Worm (Caenorhabditis elegans): ENCODE results near the gene apc-2.
A peak's percentile ranks its signal among the peaks of the same experiment; 100 is the strongest.

apc-2 gene

DNA sequence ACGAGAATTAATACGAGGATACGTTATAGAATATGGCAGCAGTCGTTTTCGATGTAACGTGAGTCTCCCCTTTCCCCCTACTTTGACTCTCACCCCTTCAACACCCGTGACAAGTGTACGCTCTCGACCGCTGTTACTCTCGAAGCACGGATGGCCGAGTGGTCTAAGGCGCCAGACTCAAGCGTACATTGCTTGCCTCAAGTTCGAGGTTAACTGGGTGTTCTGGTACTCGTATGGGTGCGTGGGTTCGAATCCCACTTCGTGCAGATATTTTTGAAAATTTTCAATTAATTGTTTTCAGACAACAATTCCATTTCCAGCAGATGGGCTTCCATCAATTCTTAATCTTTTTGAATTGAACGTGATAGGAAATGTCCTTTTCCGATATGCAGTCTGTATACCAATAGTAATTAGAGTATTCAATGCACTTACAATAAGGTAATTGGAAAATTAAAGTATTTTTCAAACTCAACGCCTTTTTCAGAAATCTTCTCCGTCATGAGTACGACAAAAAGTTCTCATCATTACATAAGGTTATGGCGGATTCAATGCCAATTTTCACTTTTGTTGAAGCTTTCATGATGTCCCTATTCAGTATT lies 29.1 kb downstream of the apc-2 start:
- peak; percentile 68 for TF ChIP-seq ama-1 (optimal IDR thresholded peaks at IDR 0.05)
- no peak for TF ChIP-seq elt-3 (tag; optimal IDR thresholded peaks at IDR 0.05)
- no peak for TF ChIP-seq elt-1 (tag; optimal IDR thresholded peaks at IDR 0.05)
- peak; percentile 74 for TF ChIP-seq egl-27 (tag; optimal IDR thresholded peaks at IDR 0.05)
- TF ChIP-seq lin-39 (tag; optimal IDR thresholded peaks at IDR 0.05): peak; percentile 80
- TF ChIP-seq ceh-16 (tag; optimal IDR thresholded peaks at IDR 0.05): no peak
- peak; percentile 66 for TF ChIP-seq lsy-12 (tag; optimal IDR thresholded peaks at IDR 0.05)
- no peak for TF ChIP-seq daf-12 (tag; optimal IDR thresholded peaks at IDR 0.05)
- TF ChIP-seq eor-1 (tag; optimal IDR thresholded peaks at IDR 0.05): no peak
- peak; percentile 52 for TF ChIP-seq ztf-4 (tag; optimal IDR thresholded peaks at IDR 0.05)
- peak; percentile 64 for TF ChIP-seq jun-1 (tag; optimal IDR thresholded peaks at IDR 0.05)
- no peak for TF ChIP-seq nhr-237 (tag; optimal IDR thresholded peaks at IDR 0.05)
- TF ChIP-seq unc-39 (tag; optimal IDR thresholded peaks at IDR 0.05): no peak
- TF ChIP-seq nhr-77 (tag; optimal IDR thresholded peaks at IDR 0.05): no peak
- no peak for TF ChIP-seq ceh-82 (tag; optimal IDR thresholded peaks at IDR 0.05)
- TF ChIP-seq nhr-25 (tag; optimal IDR thresholded peaks at IDR 0.05): peak; percentile 17
- no peak for TF ChIP-seq fkh-2 (tag; optimal IDR thresholded peaks at IDR 0.05)
- TF ChIP-seq zag-1 (tag; optimal IDR thresholded peaks at IDR 0.05): no peak
- TF ChIP-seq ZK546.5 (tag; optimal IDR thresholded peaks at IDR 0.05): no peak
- no peak for TF ChIP-seq R02D3.7 (tag; optimal IDR thresholded peaks at IDR 0.05)
- TF ChIP-seq fos-1 (tag; optimal IDR thresholded peaks at IDR 0.05): no peak
- TF ChIP-seq pqm-1 (tag; optimal IDR thresholded peaks at IDR 0.05): no peak
- TF ChIP-seq sea-2 (GFP tag; optimal IDR thresholded peaks at IDR 0.05): no peak
- TF ChIP-seq snpc-4 (tag; optimal IDR thresholded peaks at IDR 0.05): peak; percentile 23
- TF ChIP-seq mdl-1 (tag; optimal IDR thresholded peaks at IDR 0.05): no peak
- peak; percentile 33 for TF ChIP-seq egl-5 (tag; optimal IDR thresholded peaks at IDR 0.05)
- TF ChIP-seq nhr-12 (tag; optimal IDR thresholded peaks at IDR 0.05): no peak
- TF ChIP-seq hmg-11 (tag; optimal IDR thresholded peaks at IDR 0.05): peak; percentile 78
- peak; percentile 35 for TF ChIP-seq elt-2 (tag; optimal IDR thresholded peaks at IDR 0.05)
- TF ChIP-seq tbx-2 (tag; optimal IDR thresholded peaks at IDR 0.05): no peak
- TF ChIP-seq nhr-23 (tag; optimal IDR thresholded peaks at IDR 0.05): peak; percentile 29
- peak; percentile 69 for TF ChIP-seq nfya-1 (tag; optimal IDR thresholded peaks at IDR 0.05; ENCODE audit: insufficient read depth)
- peak; percentile 36 for TF ChIP-seq lin-15B (tag; optimal IDR thresholded peaks at IDR 0.05)
- peak; percentile 8 for TF ChIP-seq skn-1 (tag; optimal IDR thresholded peaks at IDR 0.05)
- no peak for TF ChIP-seq fkh-10 (GFP tag; optimal IDR thresholded peaks at IDR 0.05)
- no peak for TF ChIP-seq nhr-67 (tag; optimal IDR thresholded peaks at IDR 0.05)
- TF ChIP-seq nhr-11 (tag; optimal IDR thresholded peaks at IDR 0.05): no peak
- TF ChIP-seq ztf-11 (tag; optimal IDR thresholded peaks at IDR 0.05): no peak
- no peak for TF ChIP-seq aly-2 (tag; optimal IDR thresholded peaks at IDR 0.05)
- no peak for TF ChIP-seq ceh-9 (tag; optimal IDR thresholded peaks at IDR 0.05)
- TF ChIP-seq nhr-43 (tag; optimal IDR thresholded peaks at IDR 0.05; ENCODE audit: poor library complexity, severe bottlenecking): peak; percentile 87
- peak; percentile 74 for TF ChIP-seq pha-4 (tag; optimal IDR thresholded peaks at IDR 0.05)

DNA sequence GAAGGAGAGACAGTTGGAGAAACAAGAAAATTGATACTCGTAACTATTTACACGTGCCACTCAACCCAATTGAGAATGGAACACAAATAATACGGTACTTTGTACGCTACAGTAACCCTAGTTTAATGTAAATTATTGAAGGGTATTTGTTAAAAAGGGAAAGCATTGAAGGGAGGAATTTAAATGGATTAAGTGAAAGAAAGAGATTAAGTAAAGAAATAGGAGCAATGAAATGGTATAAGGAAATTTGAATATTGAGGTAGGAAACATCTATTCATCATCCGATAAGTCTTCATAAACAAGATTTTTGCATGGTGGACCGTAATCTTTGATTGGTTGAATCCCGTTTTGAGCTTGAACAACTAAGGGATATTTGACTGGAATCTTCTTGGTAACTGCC lies 30.9 kb downstream of the apc-2 start:
- TF ChIP-seq nhr-43 (tag; optimal IDR thresholded peaks at IDR 0.05; ENCODE audit: poor library complexity, severe bottlenecking): peak; percentile 36
- no peak for TF ChIP-seq mml-1 (tag; optimal IDR thresholded peaks at IDR 0.05)

DNA sequence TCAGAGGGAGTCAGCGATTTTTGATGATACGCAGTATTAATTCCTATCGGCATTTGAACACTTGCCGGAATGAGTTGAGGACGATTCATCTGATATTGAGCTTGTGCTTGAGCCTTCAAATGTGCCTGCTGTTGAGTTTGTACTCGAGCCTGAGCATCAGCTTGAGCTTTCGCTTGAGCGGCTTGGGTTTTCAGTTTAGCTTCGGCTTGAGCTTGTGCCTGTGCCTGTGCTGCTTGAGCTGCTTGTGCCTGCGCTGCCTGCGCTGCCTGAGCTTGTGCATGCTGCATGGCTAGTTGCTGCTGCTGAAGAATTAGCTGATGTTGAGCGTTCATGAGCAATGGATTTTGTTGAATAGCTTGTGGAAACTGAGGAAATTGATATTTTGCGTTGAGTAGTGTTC lies 35.4 kb downstream of the apc-2 start:
- TF ChIP-seq nhr-12 (tag; optimal IDR thresholded peaks at IDR 0.05): no peak
- no peak for TF ChIP-seq R02D3.7 (tag; optimal IDR thresholded peaks at IDR 0.05)
- no peak for TF ChIP-seq nfya-1 (tag; optimal IDR thresholded peaks at IDR 0.05; ENCODE audit: insufficient read depth)
- TF ChIP-seq ama-1 (optimal IDR thresholded peaks at IDR 0.05): no peak
- no peak for TF ChIP-seq elt-3 (tag; optimal IDR thresholded peaks at IDR 0.05)
